Fruit fly (Drosophila melanogaster) S2 (cell line): Measurements from ENCODE around the gene CG6184.

ENCODE experiments used
- CG8478 ChIP-seq: fragments of >200 bp; optimal IDR thresholded peaks from 2 replicates; lab custom pipeline; 2018
- CTCF ChIP-seq, 2 experiments: fragments of >200 bp; optimal IDR thresholded peaks; 2 replicates each; lab custom pipeline; 2018

dm6 chr3R:19627792-19628522 is 29.7 kb downstream of the CG6184 start:
- TF ChIP-seq CTCF (optimal IDR thresholded peaks at IDR 0.05; lab: Kevin White, UChicago) (no peak), CG8478 (no peak)
